Fruit fly (Drosophila melanogaster) whole organism, adult: ENCODE results near the gene Cp7Fc.

Experiments used
- CG11617 ChIP-seq: fragments of 200-800 bp; sonication (Bioruptor generic); optimal IDR thresholded peaks from 2 replicates; lab custom pipeline; 2017; ENCODE audit warnings: mild to moderate bottlenecking, missing biosample characterization, missing genetic modification reagents, missing genetic modification characterization
- CG12768 ChIP-seq: fragments of 200-800 bp; sonication (Bioruptor generic); optimal IDR thresholded peaks from 2 replicates; lab custom pipeline; 2017; ENCODE audit warnings: missing biosample characterization, missing genetic modification characterization, mild to moderate bottlenecking, moderate library complexity, missing genetic modification reagents
- CG14711 ChIP-seq: fragments of 200-800 bp; sonication (Bioruptor generic); optimal IDR thresholded peaks from 2 replicates; lab custom pipeline; 2018; ENCODE audit warnings: missing biosample characterization, mild to moderate bottlenecking, missing genetic modification characterization, moderate library complexity
- CG1620 ChIP-seq: fragments of 200-800 bp; sonication (Bioruptor generic); optimal IDR thresholded peaks from 2 replicates; lab custom pipeline; 2016; ENCODE audit warnings: missing biosample characterization, missing genetic modification characterization
- CG5204 ChIP-seq: fragments of 200-800 bp; sonication (Bioruptor generic); optimal IDR thresholded peaks from 2 replicates; lab custom pipeline; 2016; ENCODE audit warnings: missing biosample characterization, missing genetic modification characterization
- CG7045 ChIP-seq: fragments of 200-800 bp; sonication (Bioruptor generic); optimal IDR thresholded peaks from 2 replicates; lab custom pipeline; 2017; ENCODE audit warnings: missing biosample characterization, mild to moderate bottlenecking, missing genetic modification characterization
- CG7101 ChIP-seq: fragments of 200-800 bp; sonication (Bioruptor generic); optimal IDR thresholded peaks from 2 replicates; lab custom pipeline; 2018; ENCODE audit warnings: missing biosample characterization, mild to moderate bottlenecking, missing genetic modification characterization, moderate library complexity
- Hr96 ChIP-seq: fragments of 200-800 bp; sonication (Bioruptor generic); optimal IDR thresholded peaks from 2 replicates; lab custom pipeline; 2016; ENCODE audit warnings: missing biosample characterization, missing genetic modification characterization
- bab1 ChIP-seq: fragments of 200-800 bp; sonication (Bioruptor generic); optimal IDR thresholded peaks from 3 replicates; lab custom pipeline; 2019; ENCODE audit warnings: missing biosample characterization, mild to moderate bottlenecking, missing genetic modification characterization, moderate library complexity
- cic ChIP-seq: fragments of 200-800 bp; sonication (Bioruptor generic); optimal IDR thresholded peaks from 2 replicates; lab custom pipeline; 2017; ENCODE audit warnings: missing biosample characterization, mild to moderate bottlenecking, missing genetic modification characterization, moderate library complexity
- cnc ChIP-seq, 2 experiments: fragments of >200 bp; optimal IDR thresholded peaks; 2 replicates each; lab custom pipeline; 2017
- kay ChIP-seq: fragments of 200-800 bp; sonication (Bioruptor generic); peaks from one replicate; lab custom pipeline; 2016; ENCODE audit warnings: missing biosample characterization, missing genetic modification characterization, borderline replicate concordance
- ovo ChIP-seq: fragments of 200-800 bp; sonication (Bioruptor generic); optimal IDR thresholded peaks from 2 replicates; lab custom pipeline; 2016; ENCODE audit warnings: missing biosample characterization, missing genetic modification characterization
- pad ChIP-seq: fragments of 200-800 bp; sonication (Bioruptor generic); optimal IDR thresholded peaks from 3 replicates; lab custom pipeline; 2017; ENCODE audit warnings: missing biosample characterization, missing genetic modification characterization, mild to moderate bottlenecking, moderate library complexity, missing genetic modification reagents

- no peak for TF ChIP-seq cnc (optimal IDR thresholded peaks at IDR 0.05; lab: Kevin White, UChicago)
- TF ChIP-seq cic (GFP tag; lab: Kevin White, UChicago): no peak
- TF ChIP-seq CG11617 (GFP tag; lab: Kevin White, UChicago): no peak
- no peak for TF ChIP-seq Hr96 (GFP tag; lab: Kevin White, UChicago)
- TF ChIP-seq ovo (GFP tag; lab: Kevin White, UChicago): no peak
- TF ChIP-seq CG12768 (GFP tag; lab: Kevin White, UChicago): no peak
- no peak for TF ChIP-seq bab1 (GFP tag; lab: Kevin White, UChicago)
- no peak for TF ChIP-seq pad (GFP tag; lab: Kevin White, UChicago)
- TF ChIP-seq CG7045 (GFP tag; lab: Kevin White, UChicago): no peak
- TF ChIP-seq kay (GFP tag; lab: Kevin White, UChicago): no peak
- no peak for TF ChIP-seq CG1620 (GFP tag; lab: Kevin White, UChicago)
- TF ChIP-seq CG5204 (GFP tag; lab: Kevin White, UChicago): no peak
- TF ChIP-seq CG14711 (tag; lab: Kevin White, UChicago): no peak
- TF ChIP-seq CG7101: no peak
Observed at dm6 chrX:8447166-8447565, 29.8 kb upstream of the Cp7Fc start.
